Fruit fly (Drosophila melanogaster) S2 (cell line): ENCODE results near the gene CG14014.

Source experiments
- CG8478 ChIP-seq: fragments of >200 bp; optimal IDR thresholded peaks from 2 replicates; lab custom pipeline; 2018
- CTCF ChIP-seq, 2 experiments: fragments of >200 bp; optimal IDR thresholded peaks; 2 replicates each; lab custom pipeline; 2018

DNA sequence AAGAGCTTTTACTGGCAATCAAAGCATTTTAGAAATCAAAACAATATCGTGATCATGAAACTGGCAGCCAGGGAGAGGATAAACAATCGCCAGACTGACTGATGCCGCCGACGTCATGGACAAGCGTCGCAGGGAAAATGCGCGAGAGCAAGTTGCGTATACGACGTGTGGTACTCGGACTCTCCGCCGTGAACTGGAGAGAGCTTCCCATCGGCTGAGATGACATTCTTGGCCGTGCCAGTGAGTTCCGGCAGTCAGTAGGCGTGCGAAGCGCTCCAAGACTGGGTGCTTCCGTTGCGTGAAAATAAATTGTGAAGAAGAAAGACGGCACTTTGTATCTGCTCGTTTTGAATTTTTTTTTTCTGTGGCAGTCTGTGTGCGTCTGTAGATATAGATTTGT lies 4.2 kb upstream of the CG14014 start, which contains the start of gene GluRIIA:
- TF ChIP-seq CG8478 (lab: Kevin White, UChicago) = no peak
- no peak for TF ChIP-seq CTCF (optimal IDR thresholded peaks at IDR 0.05; lab: Kevin White, UChicago)
